Fruit fly (Drosophila melanogaster): ENCODE data around the gene CG5928.

Gene CG5928

DNA sequence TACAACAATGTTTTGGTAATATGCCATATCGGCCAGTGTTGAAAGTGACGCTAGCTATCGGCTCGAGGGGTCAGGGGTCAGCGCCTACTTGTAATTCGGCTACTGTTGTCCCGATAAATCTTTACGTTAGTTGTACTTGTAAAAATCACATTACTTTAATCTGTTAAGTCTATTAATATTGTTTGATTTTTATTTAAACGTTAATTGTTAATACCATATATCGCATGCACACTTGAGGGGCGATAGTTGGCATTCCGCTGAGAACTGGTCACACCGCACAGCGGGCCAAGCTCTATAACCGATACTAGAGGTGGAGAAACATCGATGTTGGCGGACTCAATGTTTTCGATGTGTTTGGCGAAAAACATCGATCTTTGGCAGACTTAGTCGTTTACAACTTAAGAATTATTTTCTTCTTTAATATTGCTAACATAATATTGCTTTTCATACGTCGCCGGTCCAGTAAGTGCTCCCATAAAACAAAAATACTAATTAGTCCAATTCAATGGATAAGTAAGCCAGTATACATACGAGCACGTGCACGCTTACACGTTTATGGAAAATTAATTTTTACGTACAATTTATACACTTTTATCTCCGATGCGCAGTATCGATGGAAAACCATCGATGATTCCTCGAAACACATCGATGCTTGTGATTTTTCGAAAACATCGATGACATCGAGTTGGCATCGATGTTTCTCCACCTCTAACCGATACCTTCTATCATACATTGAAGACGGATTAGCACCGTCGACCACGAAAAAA, 30.4 kb upstream of the CG5928 start, which contains the start of the genes rux and MCTS1 (continued):
- TF ChIP-seq Hr38 (GFP tag; optimal IDR thresholded peaks at IDR 0.05) (no peak), fd59A (GFP tag; optimal IDR thresholded peaks at IDR 0.05) (no peak), CG9139 (GFP tag; optimal IDR thresholded peaks at IDR 0.05) (no peak), CG10669 (GFP tag; optimal IDR thresholded peaks at IDR 0.05) (no peak), fkh (GFP tag; optimal IDR thresholded peaks at IDR 0.05) (peak; percentile 23), CG34406 (GFP tag; optimal IDR thresholded peaks at IDR 0.05) (no peak), Sox14 (GFP tag; optimal IDR thresholded peaks at IDR 0.05) (peak; percentile 4), CG7368 (GFP tag; optimal IDR thresholded peaks at IDR 0.05) (no peak), Sox102F (GFP tag; optimal IDR thresholded peaks at IDR 0.05) (no peak)

DNA sequence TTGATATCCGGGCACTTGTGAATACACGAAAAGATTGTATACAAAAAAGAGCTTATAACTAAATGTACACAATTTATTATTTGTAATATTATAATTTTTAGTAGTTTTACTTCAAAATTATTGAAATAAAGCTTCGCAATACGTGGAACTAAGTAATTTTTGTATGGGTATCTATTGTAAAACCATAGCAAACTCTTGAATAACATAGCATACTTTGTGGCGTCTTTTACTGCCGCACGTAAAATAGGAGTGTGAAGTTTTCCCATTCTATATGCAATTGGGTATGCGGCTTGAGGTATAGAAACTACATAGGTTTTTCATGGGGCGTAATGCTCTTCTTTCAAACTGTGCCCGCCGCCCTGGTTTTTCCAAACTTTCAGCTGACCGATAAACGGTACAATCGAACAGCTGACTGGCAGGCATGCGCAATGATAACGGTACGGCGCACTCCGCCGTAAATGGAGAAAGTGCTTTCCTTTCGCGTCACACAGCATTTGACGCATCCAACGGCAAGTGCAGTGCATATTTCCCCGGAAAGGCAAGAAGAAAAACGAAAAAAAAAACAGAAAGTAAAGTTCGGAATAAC, 28.2 kb upstream of the CG5928 start, which contains the start of gene CG5937:
Gene CG5937, plus strand, starts transcription at position 575 of the 586 bp plus-strand sequence.
- TF ChIP-seq CG6808 (GFP tag; optimal IDR thresholded peaks at IDR 0.05) (peak; percentile 8), CG11294 (GFP tag; IDR thresholded peaks at IDR 0.05) (no peak), CG6276 (GFP tag; optimal IDR thresholded peaks at IDR 0.05) (no peak), CG31627 (GFP tag; optimal IDR thresholded peaks at IDR 0.05) (no peak), topi (GFP tag; optimal IDR thresholded peaks at IDR 0.05) (no peak), CG16779 (tag; optimal IDR thresholded peaks at IDR 0.05) (no peak), CG10669 (GFP tag; optimal IDR thresholded peaks at IDR 0.05) (no peak), CG3032 (tag; optimal IDR thresholded peaks at IDR 0.05) (peak; percentile 5), Eip93F (GFP tag; optimal IDR thresholded peaks at IDR 0.05) (no peak), Sox15 (GFP tag; optimal IDR thresholded peaks at IDR 0.05) (no peak), fd85E (GFP tag; optimal IDR thresholded peaks at IDR 0.05) (no peak), CG8119 (GFP tag; IDR thresholded peaks at IDR 0.05) (no peak), net (GFP tag; optimal IDR thresholded peaks at IDR 0.05) (no peak), lz (GFP tag; optimal IDR thresholded peaks at IDR 0.05) (no peak), Eip78C (GFP tag) (peak; percentile 64), Lpt (GFP tag; optimal IDR thresholded peaks at IDR 0.05) (no peak), CG1621 (tag; optimal IDR thresholded peaks at IDR 0.05) (no peak), vri (GFP tag; optimal IDR thresholded peaks at IDR 0.05) (no peak), Gug (GFP tag; IDR thresholded peaks at IDR 0.05) (no peak), svp (GFP tag) (peak; percentile 31), CG4318 (GFP tag; optimal IDR thresholded peaks at IDR 0.05) (no peak), CG6163 (GFP tag; IDR thresholded peaks at IDR 0.05) (no peak)

DNA sequence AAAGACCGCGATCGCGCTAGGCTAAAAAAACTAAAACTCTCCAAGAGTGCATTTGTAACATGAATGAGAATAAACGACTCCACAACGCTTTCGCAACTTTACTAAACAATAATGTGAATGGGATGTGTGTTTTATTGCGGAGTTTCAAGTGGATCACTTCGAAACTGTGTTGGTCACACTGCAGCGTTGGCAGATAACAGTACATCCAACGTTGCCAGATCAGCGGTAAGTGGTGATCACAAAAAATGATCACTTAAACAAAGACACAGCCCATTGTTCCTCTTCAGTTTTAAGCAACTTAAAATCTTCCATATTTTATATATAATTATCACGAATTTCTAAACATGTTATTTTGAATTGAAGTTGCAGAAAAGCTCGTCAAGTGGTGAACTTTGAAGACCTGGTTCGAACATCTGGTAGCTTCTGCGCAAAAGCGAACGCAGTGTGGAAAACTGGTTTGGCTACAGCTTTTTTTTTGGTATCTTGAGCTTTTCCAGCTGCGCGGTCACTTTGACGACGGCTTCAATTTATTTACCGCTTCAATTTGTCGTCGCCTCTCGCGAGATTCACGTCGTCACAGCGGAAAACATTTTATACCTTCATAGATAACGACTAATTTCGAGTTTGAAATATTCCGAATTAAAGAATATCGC, 17.4 kb upstream of the CG5928 start, which contains the start of gene CG5921:
Gene CG5921, plus strand, starts transcription at position 547 of the 653 bp plus-strand sequence.
- TF ChIP-seq svp (GFP tag): peak; percentile 43
- TF ChIP-seq Sox102F (GFP tag; optimal IDR thresholded peaks at IDR 0.05): peak; percentile 13
- peak; percentile 68 for TF ChIP-seq Eip78C (GFP tag)
- TF ChIP-seq esn (GFP tag; optimal IDR thresholded peaks at IDR 0.05): peak; percentile 16
- peak; percentile 29 for TF ChIP-seq Smox (GFP tag; optimal IDR thresholded peaks at IDR 0.05)
- no peak for TF ChIP-seq acj6 (GFP tag; optimal IDR thresholded peaks at IDR 0.05)

DNA sequence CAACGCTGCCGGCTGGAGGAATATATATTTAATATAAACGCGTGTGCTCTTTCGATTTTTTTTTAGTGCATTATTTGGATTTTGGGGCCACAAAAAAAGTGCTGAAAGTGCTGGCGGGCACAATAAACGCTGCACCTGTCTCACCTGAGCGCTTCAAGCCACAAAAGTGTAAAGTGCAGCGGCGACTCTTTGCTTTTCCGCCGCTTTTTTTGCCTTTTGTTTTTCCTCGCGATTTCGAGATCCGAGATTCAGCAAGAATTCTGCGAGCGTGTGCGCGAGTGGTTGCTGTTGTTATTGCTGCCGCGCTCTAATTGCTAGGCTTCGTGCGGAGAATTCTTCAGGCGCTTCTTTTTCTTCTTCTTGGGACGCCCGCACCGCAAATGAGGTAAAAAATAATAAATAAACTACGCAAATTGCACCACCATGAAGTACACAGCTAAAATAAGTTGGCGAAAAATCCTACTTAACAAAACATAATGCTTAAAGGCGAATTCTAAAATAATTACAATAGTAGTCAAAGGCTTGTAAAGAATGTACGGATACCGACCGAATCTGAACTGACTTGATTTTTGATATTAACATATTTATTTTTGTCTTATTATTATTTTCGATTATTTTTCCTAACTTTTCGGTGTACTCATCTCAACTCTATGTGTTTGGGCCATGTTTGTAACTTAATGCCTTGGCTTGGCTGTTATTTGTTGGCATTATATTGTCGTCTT, 16.7 kb upstream of the CG5928 start:
- TF ChIP-seq CG15336 (GFP tag; IDR thresholded peaks at IDR 0.05) (peak; percentile 66; the same call in 1 of the 2 replicates), CG32006 (GFP tag; optimal IDR thresholded peaks at IDR 0.05) (peak; percentile 37), svp (GFP tag) (peak; percentile 1), Ets21C (GFP tag; optimal IDR thresholded peaks at IDR 0.05) (no peak), OdsH (GFP tag; optimal IDR thresholded peaks at IDR 0.05) (peak; percentile 4), eg (GFP tag; IDR thresholded peaks at IDR 0.05) (peak; percentile 53; the same call in 2 of the 3 replicates), pdm3 (GFP tag; optimal IDR thresholded peaks at IDR 0.05) (peak; percentile 9), CG6163 (GFP tag; IDR thresholded peaks at IDR 0.05) (no peak), ss (GFP tag; optimal IDR thresholded peaks at IDR 0.05) (no peak), Ets96B (tag; optimal IDR thresholded peaks at IDR 0.05) (peak; percentile 0)

All from whole organism, prepupa.